Worm (Caenorhabditis elegans) whole organism, mixed stage, embryonic: ENCODE measurements around the gene K03B8.4.
"Not testable (repeated sequence)": the region's sequence is repeated elsewhere in the genome, so short reads cannot be mapped to it uniquely, and the experiment has no call there.

Source experiments
- ceh-83 ChIP-seq: fragments of 200-800 bp; sonication (Bioruptor generic); optimal IDR thresholded peaks from 2 replicates; lab custom pipeline; 2018; ENCODE audit warnings: mild to moderate bottlenecking, missing genetic modification characterization, missing compliant biosample characterization
- lin-13 ChIP-seq: fragments of 150-350 bp; optimal IDR thresholded peaks from 2 replicates; lab custom pipeline; 2014; ENCODE audit warnings: missing biosample characterization, missing genetic modification characterization
- mab-5 ChIP-seq: fragments of 150-350 bp; optimal IDR thresholded peaks from 2 replicates; lab custom pipeline; 2014; ENCODE audit warnings: missing biosample characterization, missing genetic modification characterization
- mep-1 ChIP-seq: fragments of 150-350 bp; optimal IDR thresholded peaks from 2 replicates; lab custom pipeline; 2017; ENCODE audit warnings: missing biosample characterization, missing genetic modification reagents, missing genetic modification characterization, inconsistent platforms
- nhr-76 ChIP-seq: sonication (generic microtip); optimal IDR thresholded peaks from 2 replicates; lab custom pipeline; 2017; ENCODE audit warnings: missing biosample characterization, missing genetic modification characterization
- snpc-4 ChIP-seq: fragments of 150-350 bp; optimal IDR thresholded peaks from 2 replicates; lab custom pipeline; 2014; ENCODE audit warnings: missing biosample characterization, missing genetic modification characterization
- zip-8 ChIP-seq: fragments of 150-350 bp; optimal IDR thresholded peaks from 2 replicates; lab custom pipeline; 2014; ENCODE audit warnings: missing biosample characterization, missing genetic modification characterization
- ztf-11 ChIP-seq: fragments of 150-350 bp; optimal IDR thresholded peaks from 2 replicates; lab custom pipeline; 2014; ENCODE audit warnings: missing biosample characterization, missing genetic modification characterization

ce11 chrV:11395024-11395423, at the start of gene K03B8.4:
- TF ChIP-seq ztf-11 (tag; lab: Kevin White, UChicago); ceh-83 (GFP tag; lab: Kevin White, UChicago); zip-8; snpc-4 (tag; lab: Kevin White, UChicago); mab-5 (tag; lab: Kevin White, UChicago); mep-1 (tag; lab: Kevin White, UChicago); lin-13 (tag; lab: Kevin White, UChicago); nhr-76 (tag; lab: Kevin White, UChicago): not testable (repeated sequence)
